Worm (Caenorhabditis elegans) whole organism, late embryonic: ENCODE data around the gene grd-9.

Experiments
- K02D7.2 ChIP-seq: sonication (generic microtip); optimal IDR thresholded peaks from 2 replicates; lab custom pipeline; 2017; ENCODE audit warnings: mild to moderate bottlenecking, missing genetic modification characterization, missing compliant biosample characterization
- K09A11.1 ChIP-seq: sonication (generic microtip); optimal IDR thresholded peaks from 2 replicates; lab custom pipeline; 2017; ENCODE audit warnings: antibody characterized with exemption, mild to moderate bottlenecking, missing genetic modification characterization, missing compliant biosample characterization; ENCODE audit not compliant: insufficient read depth
- T23F11.4 ChIP-seq: fragments of 200-800 bp; sonication (Bioruptor generic); optimal IDR thresholded peaks from 2 replicates; lab custom pipeline; 2018; ENCODE audit warnings: mild to moderate bottlenecking, missing genetic modification characterization, missing compliant biosample characterization
- Y22D7AL.16 ChIP-seq: sonication (generic microtip); optimal IDR thresholded peaks from 2 replicates; lab custom pipeline; 2016; ENCODE audit warnings: missing genetic modification characterization, missing compliant biosample characterization
- ceh-14 ChIP-seq: sonication (generic microtip); optimal IDR thresholded peaks from 2 replicates; lab custom pipeline; 2016; ENCODE audit warnings: missing genotype, missing genetic modification characterization, missing compliant biosample characterization
- ceh-24 ChIP-seq: sonication (generic microtip); optimal IDR thresholded peaks from 2 replicates; lab custom pipeline; 2016; ENCODE audit warnings: mild to moderate bottlenecking, missing genetic modification characterization, missing compliant biosample characterization
- ceh-30 ChIP-seq: fragments of 150-350 bp; optimal IDR thresholded peaks from 2 replicates; lab custom pipeline; 2014; ENCODE audit warnings: missing biosample characterization, missing genetic modification characterization
- ceh-31 ChIP-seq: sonication (generic microtip); optimal IDR thresholded peaks from 2 replicates; lab custom pipeline; 2016; ENCODE audit warnings: missing genetic modification characterization, missing compliant biosample characterization
- ceh-48 ChIP-seq: sonication (generic microtip); optimal IDR thresholded peaks from 2 replicates; lab custom pipeline; 2016; ENCODE audit warnings: missing genetic modification characterization, inconsistent platforms, missing compliant biosample characterization
- che-1 ChIP-seq: sonication (generic microtip); optimal IDR thresholded peaks from 2 replicates; lab custom pipeline; 2016; ENCODE audit warnings: mild to moderate bottlenecking, missing genetic modification characterization, missing compliant biosample characterization
- dmd-4 ChIP-seq: sonication (generic microtip); optimal IDR thresholded peaks from 2 replicates; lab custom pipeline; 2016; ENCODE audit warnings: borderline replicate concordance, missing genetic modification characterization, missing compliant biosample characterization
- fax-1 ChIP-seq: sonication (generic microtip); optimal IDR thresholded peaks from 2 replicates; lab custom pipeline; 2016; ENCODE audit warnings: missing genotype, missing genetic modification characterization, missing compliant biosample characterization
- fkh-6 ChIP-seq: sonication (generic microtip); optimal IDR thresholded peaks from 2 replicates; lab custom pipeline; 2016; ENCODE audit warnings: missing genetic modification characterization, missing compliant biosample characterization
- gmeb-2 ChIP-seq: sonication (generic microtip); optimal IDR thresholded peaks from 2 replicates; lab custom pipeline; 2016; ENCODE audit warnings: missing genetic modification characterization, inconsistent platforms, missing compliant biosample characterization
- hlh-30 ChIP-seq: sonication (generic microtip); optimal IDR thresholded peaks from 2 replicates; lab custom pipeline; 2017; ENCODE audit warnings: antibody characterized with exemption, missing genetic modification characterization, missing compliant biosample characterization; ENCODE audit not compliant: insufficient read depth
- hlh-8 ChIP-seq: sonication (generic microtip); optimal IDR thresholded peaks from 2 replicates; lab custom pipeline; 2016; ENCODE audit warnings: missing genotype, missing genetic modification characterization, missing compliant biosample characterization
- lim-6 ChIP-seq: sonication (generic microtip); optimal IDR thresholded peaks from 2 replicates; lab custom pipeline; 2016; ENCODE audit warnings: missing genetic modification characterization, missing compliant biosample characterization
- lin-11 ChIP-seq: fragments of 200-800 bp; sonication (Bioruptor generic); optimal IDR thresholded peaks from 2 replicates; lab custom pipeline; 2018; ENCODE audit warnings: mild to moderate bottlenecking, missing genetic modification characterization, missing compliant biosample characterization
- nhr-11 ChIP-seq: fragments of 150-350 bp; optimal IDR thresholded peaks from 2 replicates; lab custom pipeline; 2014; ENCODE audit warnings: missing biosample characterization, missing genetic modification characterization
- nhr-232 ChIP-seq: sonication (generic microtip); optimal IDR thresholded peaks from 2 replicates; lab custom pipeline; 2016; ENCODE audit warnings: missing genetic modification characterization, missing compliant biosample characterization
- pha-4 ChIP-seq: fragments of 150-350 bp; optimal IDR thresholded peaks from 2 replicates; lab custom pipeline; 2018; ENCODE audit warnings: missing biosample characterization, missing genetic modification reagents, missing genetic modification characterization
- ref-2 ChIP-seq: sonication (generic microtip); optimal IDR thresholded peaks from 2 replicates; lab custom pipeline; 2016; ENCODE audit warnings: missing genetic modification characterization, missing compliant biosample characterization
- rnt-1 ChIP-seq: sonication (generic microtip); optimal IDR thresholded peaks from 2 replicates; lab custom pipeline; 2016; ENCODE audit warnings: missing genetic modification characterization, missing compliant biosample characterization
- sox-2 ChIP-seq: fragments of 200-800 bp; sonication (Bioruptor generic); IDR thresholded peaks from 2 replicates; pipeline ENCODE4 v1.3.6; 2022; ENCODE audit warnings: missing genetic modification reagents, missing genetic modification characterization, missing compliant biosample characterization
- tbx-2 ChIP-seq: sonication (generic microtip); optimal IDR thresholded peaks from 2 replicates; lab custom pipeline; 2016; ENCODE audit warnings: missing genetic modification characterization, missing compliant biosample characterization
- tbx-7 ChIP-seq: sonication (generic microtip); optimal IDR thresholded peaks from 2 replicates; lab custom pipeline; 2016; ENCODE audit warnings: missing genotype, missing genetic modification characterization, missing compliant biosample characterization
- unc-3 ChIP-seq, 2 experiments: fragments of 200-800 bp in 1 of 2; sonication (Bioruptor generic) in 1 of 2; sonication (generic microtip) in 1 of 2; conservative IDR thresholded peaks in 1 of 2; optimal IDR thresholded peaks in 1 of 2; 2 replicates each; pipeline versions ENCODE4 v1.3.6 to Lab custom; 2016 to 2022; ENCODE audit warnings: missing compliant biosample characterization in 2 of 2, missing genetic modification characterization in 2 of 2, missing genetic modification reagents in 1 of 2
- unc-42 ChIP-seq: sonication (generic microtip); optimal IDR thresholded peaks from 2 replicates; lab custom pipeline; 2016; ENCODE audit warnings: missing genotype, missing genetic modification characterization, missing compliant biosample characterization
- zip-5 ChIP-seq: sonication (generic microtip); optimal IDR thresholded peaks from 2 replicates; lab custom pipeline; 2016; ENCODE audit warnings: missing genetic modification characterization, missing compliant biosample characterization
- ztf-16 ChIP-seq: sonication (generic microtip); optimal IDR thresholded peaks from 2 replicates; lab custom pipeline; 2017; ENCODE audit warnings: missing genetic modification characterization, missing compliant biosample characterization

Gene grd-9

DNA sequence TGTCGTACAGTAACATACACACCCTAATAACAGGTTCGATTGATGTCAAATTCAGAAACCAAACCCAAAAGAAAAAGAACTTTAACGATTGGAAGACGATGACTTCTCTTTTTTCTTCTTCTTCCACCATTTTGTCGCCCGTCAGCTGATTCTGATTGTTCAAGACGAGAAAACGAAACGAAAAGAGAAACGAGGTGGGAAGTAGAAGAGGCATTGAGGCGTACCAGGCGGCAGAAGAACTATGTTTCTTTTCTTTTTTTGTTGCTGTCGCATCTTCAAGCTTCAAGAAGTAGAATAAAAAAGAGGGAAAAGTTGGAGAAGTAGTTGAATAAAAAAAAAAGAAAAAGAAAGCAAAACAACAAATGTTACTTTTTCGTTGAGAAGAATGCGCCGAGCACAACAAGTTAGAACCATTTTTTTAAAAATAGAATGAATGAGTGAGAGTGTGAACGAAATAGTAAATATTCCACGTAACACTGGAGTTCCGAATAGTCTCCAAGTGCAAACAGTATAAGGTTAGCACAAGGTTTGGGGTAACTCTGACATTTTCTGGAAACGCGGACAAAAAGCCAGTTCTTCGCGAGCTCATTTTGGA is 47.0 kb upstream of the grd-9 start:
- TF ChIP-seq tbx-7 (no peak), fkh-6 (tag; lab: Kevin White, UChicago) (no peak), K09A11.1 (tag; lab: Kevin White, UChicago) (no peak), ceh-24 (tag; lab: Kevin White, UChicago) (no peak), ceh-14 (tag; lab: Kevin White, UChicago) (no peak), hlh-30 (tag; lab: Kevin White, UChicago) (no peak), Y22D7AL.16 (no peak), ztf-16 (tag; lab: Kevin White, UChicago) (no peak), pha-4 (no peak), sox-2 (GFP tag; lab: Robert Waterston, UW) (no peak), K02D7.2 (tag; lab: Kevin White, UChicago) (no peak), rnt-1 (no peak), fax-1 (tag; lab: Kevin White, UChicago) (no peak), ref-2 (tag; lab: Kevin White, UChicago) (no peak), tbx-2 (tag; lab: Kevin White, UChicago) (no peak), gmeb-2 (tag; lab: Kevin White, UChicago) (no peak)
- TF ChIP-seq, all 69 proteins: peak for 0

ce11 chrV:5850671-5851070 is 44.5 kb upstream of the grd-9 start:
- TF ChIP-seq zip-5 (tag; lab: Kevin White, UChicago) (no peak), ceh-30 (no peak), che-1 (no peak), hlh-8 (tag; lab: Kevin White, UChicago) (no peak), K09A11.1 (tag; lab: Kevin White, UChicago) (no peak), dmd-4 (tag; lab: Kevin White, UChicago) (no peak), ref-2 (tag; lab: Kevin White, UChicago) (no peak), T23F11.4 (GFP tag; lab: Kevin White, UChicago) (no peak), nhr-232 (tag; lab: Kevin White, UChicago) (no peak), lin-11 (tag; lab: Kevin White, UChicago) (no peak), unc-3 (GFP tag; conservative IDR thresholded peaks at IDR 0.05; lab: Robert Waterston, UW) (no peak), unc-3 (tag; optimal IDR thresholded peaks at IDR 0.05; lab: Kevin White, UChicago) (no peak), rnt-1 (no peak), ceh-48 (no peak), lim-6 (tag; lab: Kevin White, UChicago) (no peak), sox-2 (GFP tag; lab: Robert Waterston, UW) (no peak)

- TF ChIP-seq sox-2 (GFP tag; lab: Robert Waterston, UW) (peak; percentile 26; the same call in 1 of the 2 replicates), nhr-11 (tag; lab: Kevin White, UChicago) (no peak)
Observed at ce11 chrV:5851631-5852030, 43.5 kb upstream of the grd-9 start.

DNA sequence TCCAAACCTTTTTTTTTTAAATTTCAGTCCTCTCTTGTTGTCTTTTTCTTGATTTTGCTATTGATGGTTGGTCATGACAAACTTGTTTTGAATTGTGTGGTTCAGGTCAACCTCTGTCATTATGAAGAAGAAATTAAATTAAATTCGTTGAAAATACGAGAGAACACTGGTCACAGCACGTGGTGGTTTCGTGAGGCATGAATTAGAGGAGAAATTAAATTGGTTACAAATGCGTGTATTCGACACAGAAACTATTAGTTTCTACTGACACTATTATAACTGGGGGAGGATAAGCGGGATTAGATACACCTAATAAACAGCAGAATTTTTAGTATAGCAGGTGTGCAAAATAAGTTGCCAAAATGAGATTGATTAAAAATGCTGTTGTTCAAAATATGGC is 43.0 kb upstream of the grd-9 start:
- peak; percentile 68 for TF ChIP-seq unc-42 (tag; lab: Kevin White, UChicago)
- no peak for TF ChIP-seq gmeb-2 (tag; lab: Kevin White, UChicago)
- no peak for TF ChIP-seq ceh-31 (tag; lab: Kevin White, UChicago)
- TF ChIP-seq, all 69 proteins: peak for 1

DNA sequence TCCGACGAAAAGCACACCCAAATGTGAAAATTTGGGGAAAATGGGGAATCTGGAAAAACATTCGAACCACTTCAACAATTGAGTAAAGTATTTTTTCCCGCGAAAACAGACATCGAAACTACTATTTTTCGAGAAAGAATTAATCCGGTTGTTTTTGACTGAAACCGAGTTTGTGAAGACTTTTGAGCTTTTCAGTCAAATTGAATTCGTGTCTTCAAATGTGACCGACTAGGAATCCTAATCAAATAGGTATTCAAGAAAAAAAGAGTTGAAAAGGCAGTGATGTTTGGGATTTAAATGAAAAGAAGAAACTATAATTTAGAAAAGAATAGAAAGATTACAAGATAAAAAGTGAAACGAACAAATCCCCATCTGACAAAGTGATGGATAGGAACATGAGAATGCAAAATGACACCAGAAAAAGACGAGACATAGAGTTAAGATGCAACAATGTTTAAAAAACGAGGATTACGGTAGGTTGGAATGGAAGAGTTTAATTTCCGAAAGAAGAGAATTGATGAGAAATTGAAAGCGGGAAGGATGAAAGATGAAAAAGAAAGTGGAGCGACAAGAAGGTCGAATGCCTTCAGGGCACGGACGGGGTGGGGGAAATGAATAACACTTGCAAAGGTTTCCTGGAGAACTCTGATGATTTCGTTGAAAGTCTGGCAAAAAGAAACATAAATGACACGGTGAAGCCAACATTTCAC is 32.5 kb upstream of the grd-9 start, which contains the start of gene F26F12.8:
TSS of gene F26F12.8 (minus strand) at position 51 of the 710 bp plus-strand sequence.
- TF ChIP-seq ztf-16 (tag; lab: Kevin White, UChicago) (no peak), unc-42 (tag; lab: Kevin White, UChicago) (no peak)
